Worm (Caenorhabditis elegans) whole organism, mixed stage, embryonic: ENCODE results near the gene F36H9.1.

Source experiments
- blmp-1 ChIP-seq: fragments of 150-350 bp; optimal IDR thresholded peaks from 2 replicates; lab custom pipeline; 2014; ENCODE audit warnings: missing biosample characterization, missing genetic modification characterization
- nhr-237 ChIP-seq: fragments of 150-350 bp; optimal IDR thresholded peaks from 2 replicates; lab custom pipeline; 2014; ENCODE audit warnings: missing biosample characterization, missing genetic modification characterization
- pha-4 ChIP-seq: fragments of 150-350 bp; optimal IDR thresholded peaks from 2 replicates; lab custom pipeline; 2018; ENCODE audit warnings: missing biosample characterization, missing genetic modification reagents, missing genetic modification characterization

DNA sequence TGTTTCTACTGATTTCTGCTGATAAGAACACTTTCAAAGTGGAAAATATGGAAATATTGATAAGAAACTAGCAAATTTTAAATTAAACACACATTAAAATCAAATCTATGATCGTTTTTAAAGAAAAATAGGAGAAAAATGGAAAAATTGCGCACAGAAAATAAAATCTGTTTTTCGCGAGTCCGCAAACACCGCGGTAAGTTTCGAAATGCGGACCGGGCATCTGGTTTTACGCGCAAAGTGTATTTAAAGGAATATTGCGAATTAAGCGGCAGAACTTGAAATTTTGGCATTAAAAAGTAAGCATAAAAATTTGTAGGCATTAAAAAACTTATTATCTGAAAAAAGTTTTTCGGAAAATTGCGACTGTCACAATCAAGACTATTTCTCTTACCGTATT is 21.2 kb upstream of the F36H9.1 start:
- no peak for TF ChIP-seq nhr-237
- no peak for TF ChIP-seq pha-4 (tag; lab: Kevin White, UChicago)
- TF ChIP-seq blmp-1 = no peak
